Worm (Caenorhabditis elegans): Measurements from ENCODE around the gene asm-1.
A peak's percentile ranks its signal among the peaks of the same experiment; 100 is the strongest.

Gene asm-1

ce11 chrII:6890095-6890494 lies 19.8 kb upstream of the asm-1 start, which contains the start of gene acer-1:
Gene acer-1, minus strand, starts transcription at chrII:6890400.
- TF ChIP-seq Y75B8A.6 (GFP tag; IDR thresholded peaks at IDR 0.05) (0 out of 2 replicates have a peak, but pooled peaks have one; percentile 6), madf-9 (GFP tag; conservative IDR thresholded peaks at IDR 0.05) (peak; percentile 22; the same call in 1 of the 2 replicates), unc-62 (GFP tag; optimal IDR thresholded peaks at IDR 0.05 in 1 of 2) (peak in 1 of 2 experiments; percentile 29), unc-62 (tag; optimal IDR thresholded peaks at IDR 0.05) (no peak), sdz-12 (GFP tag; optimal IDR thresholded peaks at IDR 0.05) (peak; percentile 79), lin-29 (GFP tag; IDR thresholded peaks at IDR 0.05) (no peak), snpc-4 (tag; optimal IDR thresholded peaks at IDR 0.05) (no peak), lsy-2 (tag; optimal IDR thresholded peaks at IDR 0.05) (no peak), ctbp-1 (GFP tag; IDR thresholded peaks at IDR 0.05) (peak; percentile 33; the same call in 1 of the 2 replicates), ama-1 (optimal IDR thresholded peaks at IDR 0.05) (peak; percentile 81), dmd-6 (GFP tag; IDR thresholded peaks at IDR 0.05) (no peak), egl-43 (GFP tag; IDR thresholded peaks at IDR 0.05) (0 out of 2 replicates have a peak, but pooled peaks have one; percentile 28), Y105C5A.15 (GFP tag; IDR thresholded peaks at IDR 0.05) (0 out of 2 replicates have a peak, but pooled peaks have one; percentile 25), saeg-2 (GFP tag; IDR thresholded peaks at IDR 0.05) (0 out of 2 replicates have a peak, but pooled peaks have one; percentile 8), hlh-11 (tag; optimal IDR thresholded peaks at IDR 0.05) (peak; percentile 18)

ce11 chrII:6891176-6891575 lies 18.7 kb upstream of the asm-1 start:
- no peak for TF ChIP-seq vab-7 (GFP tag; IDR thresholded peaks at IDR 0.05)
- TF ChIP-seq unc-62 (GFP tag; optimal IDR thresholded peaks at IDR 0.05 in 1 of 2) = peak in 1 of 2 experiments; percentile 56
- TF ChIP-seq unc-62 (tag; optimal IDR thresholded peaks at IDR 0.05) = no peak
- no peak for TF ChIP-seq nhr-111 (GFP tag; optimal IDR thresholded peaks at IDR 0.05)
- TF ChIP-seq nhr-76 (tag; optimal IDR thresholded peaks at IDR 0.05) = no peak
- TF ChIP-seq lin-39 (tag; optimal IDR thresholded peaks at IDR 0.05) = no peak
- TF ChIP-seq ceh-44 (GFP tag; IDR thresholded peaks at IDR 0.05) = no peak
- TF ChIP-seq madf-5 (GFP tag; IDR thresholded peaks at IDR 0.05) = no peak
- no peak for TF ChIP-seq mdt-29 (GFP tag; IDR thresholded peaks at IDR 0.05)
- no peak for TF ChIP-seq daf-19 (GFP tag; conservative IDR thresholded peaks at IDR 0.05)
- TF ChIP-seq pqm-1 (tag; optimal IDR thresholded peaks at IDR 0.05) = no peak
- TF ChIP-seq sdz-12 (GFP tag; optimal IDR thresholded peaks at IDR 0.05) = no peak
- TF ChIP-seq madf-9 (GFP tag; conservative IDR thresholded peaks at IDR 0.05) = no peak
- TF ChIP-seq egl-43 (GFP tag; IDR thresholded peaks at IDR 0.05) = peak; percentile 74
- TF ChIP-seq daf-12 (tag; optimal IDR thresholded peaks at IDR 0.05) = no peak
- TF ChIP-seq ceh-62 (tag; optimal IDR thresholded peaks at IDR 0.05) = no peak
- TF ChIP-seq ztf-7 (tag; optimal IDR thresholded peaks at IDR 0.05) = no peak
- no peak for TF ChIP-seq daf-8 (GFP tag; IDR thresholded peaks at IDR 0.05)
- TF ChIP-seq ZK337.2 (GFP tag; IDR thresholded peaks at IDR 0.05) = no peak
- TF ChIP-seq F10B5.3 (tag; optimal IDR thresholded peaks at IDR 0.05) = no peak
- no peak for TF ChIP-seq F37D6.2 (tag; optimal IDR thresholded peaks at IDR 0.05)
- peak; percentile 51; the same call in 1 of the 2 replicates for TF ChIP-seq ceh-20 (GFP tag; IDR thresholded peaks at IDR 0.05)
- no peak for TF ChIP-seq lin-15B (tag; optimal IDR thresholded peaks at IDR 0.05)
- no peak for TF ChIP-seq zag-1 (tag; optimal IDR thresholded peaks at IDR 0.05)
- peak; percentile 56 for TF ChIP-seq lin-13 (GFP tag; optimal IDR thresholded peaks at IDR 0.05)
- peak; percentile 95 for TF ChIP-seq ama-1 (optimal IDR thresholded peaks at IDR 0.05)
- TF ChIP-seq mep-1 (tag; optimal IDR thresholded peaks at IDR 0.05) = peak; percentile 80
- TF ChIP-seq cey-2 (tag; optimal IDR thresholded peaks at IDR 0.05; ENCODE audit: borderline replicate concordance, insufficient read depth) = no peak
- 0 out of 2 replicates have a peak, but pooled peaks have one; percentile 20 for TF ChIP-seq tra-1 (GFP tag; IDR thresholded peaks at IDR 0.05)
- peak; percentile 84 for TF ChIP-seq nhr-11 (tag; optimal IDR thresholded peaks at IDR 0.05)
- peak; percentile 41 to 98 for TF ChIP-seq hif-1 (tag; optimal IDR thresholded peaks at IDR 0.05)
- TF ChIP-seq nhr-77 (tag; optimal IDR thresholded peaks at IDR 0.05) = peak; percentile 67
- TF ChIP-seq mxl-3 (GFP tag; optimal IDR thresholded peaks at IDR 0.05) = peak; percentile 88
- no peak for TF ChIP-seq ces-1 (GFP tag; optimal IDR thresholded peaks at IDR 0.05)
- no peak for TF ChIP-seq nhr-41 (GFP tag; IDR thresholded peaks at IDR 0.05)
- TF ChIP-seq nhr-25 (tag; optimal IDR thresholded peaks at IDR 0.05; ENCODE audit: borderline replicate concordance, insufficient read depth) = peak; percentile 47
- TF ChIP-seq snpc-1.2 (GFP tag; IDR thresholded peaks at IDR 0.05) = no peak
- no peak for TF ChIP-seq ceh-82 (tag; optimal IDR thresholded peaks at IDR 0.05)
- TF ChIP-seq spr-1 (tag; optimal IDR thresholded peaks at IDR 0.05) = no peak
- no peak; the same call in 1 of the 2 replicates for TF ChIP-seq ctbp-1 (GFP tag; IDR thresholded peaks at IDR 0.05)
- no peak for TF ChIP-seq unc-39 (tag; optimal IDR thresholded peaks at IDR 0.05)
